Worm (Caenorhabditis elegans): ENCODE results near the gene slcr-46.3.

DNA sequence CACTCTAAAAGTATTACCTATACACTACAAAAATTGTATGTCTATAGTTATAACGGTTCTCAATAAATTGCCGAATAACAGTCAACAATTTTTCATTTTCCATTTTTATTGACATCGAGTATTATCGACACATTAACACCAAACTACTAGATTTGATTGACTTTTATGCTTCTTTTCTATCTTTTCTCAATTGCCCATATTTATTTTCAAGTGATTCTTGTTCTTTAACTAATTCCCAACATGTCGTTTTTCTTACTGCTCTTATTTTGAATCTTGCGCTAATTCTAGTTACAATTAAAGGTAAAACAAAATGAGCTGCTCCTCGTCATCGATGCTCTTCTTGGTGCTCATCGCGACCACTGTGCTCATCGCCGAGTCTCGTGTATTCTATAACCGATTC lies 45.9 kb downstream of the slcr-46.3 start, which contains the start of gene cthd-1:
- TF ChIP-seq sptf-1 (tag; optimal IDR thresholded peaks at IDR 0.05) (no peak), hlh-1 (tag; optimal IDR thresholded peaks at IDR 0.05) (no peak), nhr-12 (tag; optimal IDR thresholded peaks at IDR 0.05) (no peak), pha-4 (tag; optimal IDR thresholded peaks at IDR 0.05) (no peak)
